Worm (Caenorhabditis elegans): ENCODE measurements around the gene npr-41.

DNA sequence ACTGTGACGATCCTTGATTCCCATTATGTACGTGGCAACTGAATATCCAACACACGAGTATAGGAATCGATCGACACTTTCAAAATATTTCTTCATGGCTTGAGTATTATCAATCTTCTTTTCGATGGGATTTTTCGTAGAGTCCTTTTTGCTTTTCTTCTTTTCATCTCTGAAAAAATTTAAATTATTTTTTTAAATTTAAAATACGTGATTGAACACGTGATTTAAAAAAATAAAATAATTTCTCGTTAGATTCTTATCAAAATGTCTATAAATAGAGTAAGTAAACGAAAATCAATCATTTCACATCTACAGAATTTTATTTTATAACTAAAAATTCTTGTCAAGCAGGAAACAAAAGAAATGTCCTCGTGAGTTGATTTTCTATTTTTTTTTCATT is 10.8 kb downstream of the npr-41 start, which contains the start of gene Y62F5A.10:
- TF ChIP-seq him-1 (tag; optimal IDR thresholded peaks at IDR 0.05) (no peak), dao-5 (tag; optimal IDR thresholded peaks at IDR 0.05) (no peak), W03F9.2 (tag; optimal IDR thresholded peaks at IDR 0.05) (no peak)
